Fruit fly (Drosophila melanogaster): ENCODE measurements around the gene CG5390.

CG5390 gene

dm6 chr2L:10310614-10311382 is 4.4 kb upstream of the CG5390 start, which contains the start of gene Cdk5alpha:
Gene Cdk5alpha, minus strand, starts transcription at chr2L:10310956.
- TF ChIP-seq CG8478 (optimal IDR thresholded peaks at IDR 0.05) (no peak), usp (GFP tag; optimal IDR thresholded peaks at IDR 0.05) (no peak), Dll (optimal IDR thresholded peaks at IDR 0.05) (no peak), EcR (GFP tag; optimal IDR thresholded peaks at IDR 0.05) (no peak), pan (optimal IDR thresholded peaks at IDR 0.05) (no peak), psq (optimal IDR thresholded peaks at IDR 0.05) (no peak)

- TF ChIP-seq EcR (GFP tag; optimal IDR thresholded peaks at IDR 0.05), result no peak
- TF ChIP-seq CG8478 (optimal IDR thresholded peaks at IDR 0.05), result no peak
- no peak for TF ChIP-seq Dll (optimal IDR thresholded peaks at IDR 0.05)
- TF ChIP-seq pan (optimal IDR thresholded peaks at IDR 0.05), result no peak
- TF ChIP-seq usp (GFP tag; optimal IDR thresholded peaks at IDR 0.05), result no peak
- TF ChIP-seq psq (optimal IDR thresholded peaks at IDR 0.05), result no peak
Measured at dm6 chr2L:10305538-10306147, 751 bp downstream of the CG5390 start.

- no peak for TF ChIP-seq pan (optimal IDR thresholded peaks at IDR 0.05)
- no peak for TF ChIP-seq Dll (optimal IDR thresholded peaks at IDR 0.05)
- no peak for TF ChIP-seq EcR (GFP tag; optimal IDR thresholded peaks at IDR 0.05)
- no peak for TF ChIP-seq psq (optimal IDR thresholded peaks at IDR 0.05)
- no peak for TF ChIP-seq usp (GFP tag; optimal IDR thresholded peaks at IDR 0.05)
- TF ChIP-seq CG8478 (optimal IDR thresholded peaks at IDR 0.05), result no peak
Measured at dm6 chr2L:10303786-10304185, 2.6 kb downstream of the CG5390 start, which contains the start of gene nmd. Gene nmd, minus strand, starts transcription at chr2L:10303947.

- no peak for TF ChIP-seq EcR (GFP tag; optimal IDR thresholded peaks at IDR 0.05)
- TF ChIP-seq pan (optimal IDR thresholded peaks at IDR 0.05), result no peak
- no peak for TF ChIP-seq CG8478 (optimal IDR thresholded peaks at IDR 0.05)
- TF ChIP-seq usp (GFP tag; optimal IDR thresholded peaks at IDR 0.05), result no peak
- no peak for TF ChIP-seq psq (optimal IDR thresholded peaks at IDR 0.05)
- no peak for TF ChIP-seq Dll (optimal IDR thresholded peaks at IDR 0.05)
Measured at dm6 chr2L:10301918-10302317, 4.5 kb downstream of the CG5390 start, which contains the start of gene CG13138. Gene CG13138, minus strand, starts transcription at chr2L:10302018.

dm6 chr2L:10299810-10300147 is 6.6 kb downstream of the CG5390 start, which contains the start of gene CYLD:
Gene CYLD, minus strand, starts transcription at chr2L:10299847.
- no peak for TF ChIP-seq CG8478 (optimal IDR thresholded peaks at IDR 0.05)
- TF ChIP-seq EcR (GFP tag; optimal IDR thresholded peaks at IDR 0.05), result no peak
- no peak for TF ChIP-seq Dll (optimal IDR thresholded peaks at IDR 0.05)
- TF ChIP-seq usp (GFP tag; optimal IDR thresholded peaks at IDR 0.05), result no peak
- TF ChIP-seq pan (optimal IDR thresholded peaks at IDR 0.05), result no peak
- TF ChIP-seq psq (optimal IDR thresholded peaks at IDR 0.05), result no peak

- TF ChIP-seq Dll (optimal IDR thresholded peaks at IDR 0.05) (no peak), EcR (GFP tag; optimal IDR thresholded peaks at IDR 0.05) (no peak), pan (optimal IDR thresholded peaks at IDR 0.05) (no peak), usp (GFP tag; optimal IDR thresholded peaks at IDR 0.05) (no peak), psq (optimal IDR thresholded peaks at IDR 0.05) (no peak)
Measured at dm6 chr2L:10299077-10299809, 7.2 kb downstream of the CG5390 start.

dm6 chr2L:10298306-10298705 is 8.1 kb downstream of the CG5390 start:
- TF ChIP-seq usp (GFP tag; optimal IDR thresholded peaks at IDR 0.05), result no peak
- no peak for TF ChIP-seq EcR (GFP tag; optimal IDR thresholded peaks at IDR 0.05)
- TF ChIP-seq Dll (optimal IDR thresholded peaks at IDR 0.05), result no peak
- TF ChIP-seq psq (optimal IDR thresholded peaks at IDR 0.05), result no peak
- TF ChIP-seq CG8478 (optimal IDR thresholded peaks at IDR 0.05), result no peak
- no peak for TF ChIP-seq pan (optimal IDR thresholded peaks at IDR 0.05)

dm6 chr2L:10294798-10295669 is 11.4 kb downstream of the CG5390 start, which contains the start of gene Hand:
Gene Hand, minus strand, starts transcription at chr2L:10295385.
- no peak for TF ChIP-seq usp (GFP tag; optimal IDR thresholded peaks at IDR 0.05)
- no peak for TF ChIP-seq psq (optimal IDR thresholded peaks at IDR 0.05)
- no peak for TF ChIP-seq Dll (optimal IDR thresholded peaks at IDR 0.05)
- TF ChIP-seq EcR (GFP tag; optimal IDR thresholded peaks at IDR 0.05), result no peak
- no peak for TF ChIP-seq CG8478 (optimal IDR thresholded peaks at IDR 0.05)
- no peak for TF ChIP-seq pan (optimal IDR thresholded peaks at IDR 0.05)

- TF ChIP-seq psq (optimal IDR thresholded peaks at IDR 0.05) (no peak), usp (GFP tag; optimal IDR thresholded peaks at IDR 0.05) (no peak)
Measured at dm6 chr2L:10292066-10292560, 14.3 kb downstream of the CG5390 start, which contains the start of gene Ufd4. Gene Ufd4, minus strand, starts transcription at chr2L:10292365.

- no peak for TF ChIP-seq Dll (optimal IDR thresholded peaks at IDR 0.05)
- TF ChIP-seq usp (GFP tag; optimal IDR thresholded peaks at IDR 0.05), result no peak
- TF ChIP-seq EcR (GFP tag; optimal IDR thresholded peaks at IDR 0.05), result no peak
- no peak for TF ChIP-seq CG8478 (optimal IDR thresholded peaks at IDR 0.05)
- no peak for TF ChIP-seq psq (optimal IDR thresholded peaks at IDR 0.05)
- no peak for TF ChIP-seq pan (optimal IDR thresholded peaks at IDR 0.05)
Measured at dm6 chr2L:10291276-10291675, 15.1 kb downstream of the CG5390 start.

dm6 chr2L:10280772-10281171 is 25.6 kb downstream of the CG5390 start, which contains the start of gene CG34043:
Gene CG34043, minus strand, starts transcription at chr2L:10280872.
- TF ChIP-seq CG8478 (optimal IDR thresholded peaks at IDR 0.05) (no peak), pan (optimal IDR thresholded peaks at IDR 0.05) (no peak), EcR (GFP tag; optimal IDR thresholded peaks at IDR 0.05) (no peak), usp (GFP tag; optimal IDR thresholded peaks at IDR 0.05) (no peak), Dll (optimal IDR thresholded peaks at IDR 0.05) (no peak), psq (optimal IDR thresholded peaks at IDR 0.05) (no peak)
